Fruit fly (Drosophila melanogaster): ENCODE data around the gene CG14443.

CG14443 gene

DNA sequence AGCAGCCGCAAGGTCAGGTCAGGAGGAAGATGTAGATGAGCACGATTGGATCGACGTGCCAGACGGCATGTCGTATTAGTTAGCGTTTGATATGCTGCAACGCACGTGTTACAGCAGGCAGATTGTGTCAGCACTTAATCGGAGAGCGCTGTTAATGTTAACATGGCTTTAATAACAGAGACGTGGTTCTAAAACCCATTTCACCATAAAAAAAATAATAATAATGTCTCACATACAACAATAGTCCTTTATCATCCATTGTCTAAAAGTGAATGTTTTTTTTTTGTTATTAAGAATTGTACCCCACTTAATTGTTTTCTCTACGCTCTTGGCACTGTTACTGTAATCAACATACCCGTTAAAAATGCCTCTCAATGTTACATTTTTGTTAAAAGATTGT is 34.5 kb upstream of the CG14443 start (continued):
- peak; percentile 74 for TF ChIP-seq MTF-1 (GFP tag; optimal IDR thresholded peaks at IDR 0.05; ENCODE audit: borderline replicate concordance)
- TF ChIP-seq lov (optimal IDR thresholded peaks at IDR 0.05), result no peak
- peak; percentile 96 for TF ChIP-seq lov (GFP tag; IDR thresholded peaks at IDR 0.05)
- TF ChIP-seq CG34376 (GFP tag; optimal IDR thresholded peaks at IDR 0.05), result peak; percentile 37
- peak; percentile 83 for TF ChIP-seq CG18764 (GFP tag; optimal IDR thresholded peaks at IDR 0.05)
- peak; percentile 26 for TF ChIP-seq CG12659 (GFP tag; optimal IDR thresholded peaks at IDR 0.05)
- peak; percentile 84 for TF ChIP-seq ems (GFP tag; optimal IDR thresholded peaks at IDR 0.05)
- peak; percentile 31 for TF ChIP-seq Deaf1 (tag; optimal IDR thresholded peaks at IDR 0.05)
- peak; percentile 84 for TF ChIP-seq CG1647 (GFP tag; optimal IDR thresholded peaks at IDR 0.05)
- peak; percentile 96 for TF ChIP-seq sens-2 (GFP tag; IDR thresholded peaks at IDR 0.05)
- peak; percentile 99 for TF ChIP-seq CG34422 (GFP tag; IDR thresholded peaks at IDR 0.05)
- TF ChIP-seq CG30403 (GFP tag; optimal IDR thresholded peaks at IDR 0.05), result peak; percentile 24
- no peak for TF ChIP-seq CG3838 (GFP tag; optimal IDR thresholded peaks at IDR 0.05)
- peak; percentile 83 for TF ChIP-seq crc (GFP tag; optimal IDR thresholded peaks at IDR 0.05)
- peak; percentile 75 for TF ChIP-seq tin (GFP tag; optimal IDR thresholded peaks at IDR 0.05)
- peak; percentile 86 for TF ChIP-seq CG1233 (GFP tag; optimal IDR thresholded peaks at IDR 0.05)
- TF ChIP-seq CG14667 (GFP tag; IDR thresholded peaks at IDR 0.05), result peak; percentile 97
- no peak for TF ChIP-seq CG1832 (GFP tag; optimal IDR thresholded peaks at IDR 0.05)
- TF ChIP-seq CG11504 (tag; optimal IDR thresholded peaks at IDR 0.05), result peak; percentile 83
- TF ChIP-seq hbn (GFP tag; IDR thresholded peaks at IDR 0.05; ENCODE audit: partially characterized antibody), result no peak
- peak; percentile 73 for TF ChIP-seq Myb (GFP tag; optimal IDR thresholded peaks at IDR 0.05)
- TF ChIP-seq dpn (GFP tag; optimal IDR thresholded peaks at IDR 0.05), result peak in 1 of 2 experiments; percentile 88
- peak; percentile 94 for TF ChIP-seq CG18476 (GFP tag; optimal IDR thresholded peaks at IDR 0.05)
- peak; percentile 51; the same call in 1 of the 2 replicates for TF ChIP-seq bbx (GFP tag; IDR thresholded peaks at IDR 0.05; ENCODE audit: partially characterized antibody)
- peak; percentile 80 for TF ChIP-seq CG13296 (GFP tag; optimal IDR thresholded peaks at IDR 0.05)
- no peak for TF ChIP-seq CG10462 (GFP tag; optimal IDR thresholded peaks at IDR 0.05)
- peak; percentile 96 for TF ChIP-seq CG8765 (GFP tag; IDR thresholded peaks at IDR 0.05)
- TF ChIP-seq Eip74EF (GFP tag; optimal IDR thresholded peaks at IDR 0.05), result peak in 1 of 2 experiments; percentile 32
- peak; percentile 91 for TF ChIP-seq ssp (GFP tag; IDR thresholded peaks at IDR 0.05)
- peak; percentile 85 for TF ChIP-seq slp2 (GFP tag; optimal IDR thresholded peaks at IDR 0.05)
- peak; percentile 52; the same call in 1 of the 2 replicates for TF ChIP-seq lmd (GFP tag; IDR thresholded peaks at IDR 0.05)
- TF ChIP-seq danr (GFP tag; IDR thresholded peaks at IDR 0.05), result peak; percentile 95
- peak; percentile 93 for TF ChIP-seq lbe (GFP tag; optimal IDR thresholded peaks at IDR 0.05)
- TF ChIP-seq CG10209 (GFP tag; optimal IDR thresholded peaks at IDR 0.05), result peak; percentile 92

DNA sequence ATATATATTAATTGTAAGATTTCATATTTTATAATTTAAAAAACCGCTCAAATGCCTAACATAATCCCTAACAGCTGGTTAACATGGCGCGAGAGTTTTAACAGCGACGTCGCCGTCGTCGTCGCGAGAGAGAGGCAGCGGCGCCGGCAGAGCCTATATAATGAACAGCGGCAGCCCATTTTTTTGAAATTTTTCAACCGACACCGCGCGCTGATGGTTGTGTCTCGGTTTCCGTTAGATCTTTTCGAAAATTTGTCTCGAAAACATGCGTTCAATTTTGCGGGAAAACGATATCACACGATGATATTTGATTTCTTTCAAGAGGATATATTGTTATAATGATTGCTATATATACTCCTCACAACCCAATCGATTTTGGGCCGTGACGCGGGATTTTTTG is 33.9 kb upstream of the CG14443 start, which contains the start of gene pigs:
pigs (plus strand) TSS at position 183 of the 400 bp plus-strand sequence.
- TF ChIP-seq CG1792 (GFP tag; optimal IDR thresholded peaks at IDR 0.05) (no peak), disco-r (GFP tag; optimal IDR thresholded peaks at IDR 0.05) (no peak), CG10209 (GFP tag; optimal IDR thresholded peaks at IDR 0.05) (no peak), CG4282 (GFP tag; optimal IDR thresholded peaks at IDR 0.05) (no peak), ranshi (GFP tag; IDR thresholded peaks at IDR 0.05) (no peak), nmo (GFP tag; optimal IDR thresholded peaks at IDR 0.05) (no peak), ara (GFP tag; IDR thresholded peaks at IDR 0.05) (no peak), CG7987 (GFP tag; optimal IDR thresholded peaks at IDR 0.05) (no peak), CG13424 (tag; optimal IDR thresholded peaks at IDR 0.05) (no peak), CG9876 (GFP tag; optimal IDR thresholded peaks at IDR 0.05) (no peak), Dref (GFP tag; IDR thresholded peaks at IDR 0.05) (no peak), ap (GFP tag; IDR thresholded peaks at IDR 0.05) (no peak), CG16813 (GFP tag; IDR thresholded peaks at IDR 0.05; ENCODE audit: partially characterized antibody) (no peak), dpn (GFP tag; optimal IDR thresholded peaks at IDR 0.05) (no peak), CG17568 (GFP tag; optimal IDR thresholded peaks at IDR 0.05) (peak; percentile 41), CG10147 (GFP tag; optimal IDR thresholded peaks at IDR 0.05) (no peak), grau (tag; optimal IDR thresholded peaks at IDR 0.05) (peak; percentile 9), dmrt99B (tag; optimal IDR thresholded peaks at IDR 0.05) (no peak), CG6654 (GFP tag; optimal IDR thresholded peaks at IDR 0.05) (no peak), sna (GFP tag; IDR thresholded peaks at IDR 0.05; ENCODE audit: partially characterized antibody) (no peak)

All from whole organism, embryonic.